Worm (Caenorhabditis elegans) whole organism, late embryonic: ENCODE measurements around the gene C01G12.3.

Experiments used
- C08G9.2 ChIP-seq: sonication (generic microtip); optimal IDR thresholded peaks from 2 replicates; lab custom pipeline; 2016; ENCODE audit warnings: mild to moderate bottlenecking, missing genetic modification characterization, moderate library complexity, missing compliant biosample characterization
- C38D4.7 ChIP-seq: fragments of 200-800 bp; sonication (Bioruptor generic); optimal IDR thresholded peaks from 2 replicates; lab custom pipeline; 2018; ENCODE audit warnings: mild to moderate bottlenecking, missing genetic modification characterization, moderate library complexity, missing compliant biosample characterization
- F13H6.1 ChIP-seq: sonication (generic microtip); optimal IDR thresholded peaks from 2 replicates; lab custom pipeline; 2016; ENCODE audit warnings: missing genetic modification characterization, missing compliant biosample characterization
- K02D7.2 ChIP-seq: sonication (generic microtip); optimal IDR thresholded peaks from 2 replicates; lab custom pipeline; 2017; ENCODE audit warnings: mild to moderate bottlenecking, missing genetic modification characterization, missing compliant biosample characterization
- T23F11.4 ChIP-seq: fragments of 200-800 bp; sonication (Bioruptor generic); optimal IDR thresholded peaks from 2 replicates; lab custom pipeline; 2018; ENCODE audit warnings: mild to moderate bottlenecking, missing genetic modification characterization, missing compliant biosample characterization
- ama-1 ChIP-seq: fragments of 150-350 bp; optimal IDR thresholded peaks from 2 replicates; lab custom pipeline; 2014
- ceh-14 ChIP-seq: sonication (generic microtip); optimal IDR thresholded peaks from 2 replicates; lab custom pipeline; 2016; ENCODE audit warnings: missing genotype, missing genetic modification characterization, missing compliant biosample characterization
- ceh-2 ChIP-seq: sonication (generic microtip); optimal IDR thresholded peaks from 2 replicates; lab custom pipeline; 2016; ENCODE audit warnings: missing genotype, missing genetic modification characterization, missing compliant biosample characterization
- ceh-30 ChIP-seq: fragments of 150-350 bp; optimal IDR thresholded peaks from 2 replicates; lab custom pipeline; 2014; ENCODE audit warnings: missing biosample characterization, missing genetic modification characterization
- ceh-31 ChIP-seq: sonication (generic microtip); optimal IDR thresholded peaks from 2 replicates; lab custom pipeline; 2016; ENCODE audit warnings: missing genetic modification characterization, missing compliant biosample characterization
- ceh-34 ChIP-seq: sonication (generic microtip); optimal IDR thresholded peaks from 2 replicates; lab custom pipeline; 2016; ENCODE audit warnings: mild to moderate bottlenecking, missing genetic modification characterization, missing compliant biosample characterization
- ceh-45 ChIP-seq: fragments of 200-800 bp; sonication (Bioruptor generic); IDR thresholded peaks from 2 replicates; pipeline ENCODE4 v1.3.6; 2022; ENCODE audit warnings: missing genetic modification reagents, missing genetic modification characterization, missing compliant biosample characterization
- che-1 ChIP-seq: sonication (generic microtip); optimal IDR thresholded peaks from 2 replicates; lab custom pipeline; 2016; ENCODE audit warnings: mild to moderate bottlenecking, missing genetic modification characterization, missing compliant biosample characterization
- dve-1 ChIP-seq: sonication (generic microtip); optimal IDR thresholded peaks from 2 replicates; lab custom pipeline; 2017; ENCODE audit warnings: antibody characterized with exemption, mild to moderate bottlenecking, missing genetic modification characterization, missing compliant biosample characterization
- elt-4 ChIP-seq: sonication (generic microtip); optimal IDR thresholded peaks from 2 replicates; lab custom pipeline; 2016; ENCODE audit warnings: missing genetic modification characterization, missing compliant biosample characterization
- ets-4 ChIP-seq: sonication (generic microtip); optimal IDR thresholded peaks from 2 replicates; lab custom pipeline; 2016; ENCODE audit warnings: missing genetic modification characterization, missing compliant biosample characterization
- eyg-1 ChIP-seq: sonication (generic microtip); optimal IDR thresholded peaks from 2 replicates; lab custom pipeline; 2016; ENCODE audit warnings: missing genotype, missing genetic modification characterization, missing compliant biosample characterization
- fkh-10 ChIP-seq: fragments of 150-350 bp; optimal IDR thresholded peaks from 2 replicates; lab custom pipeline; 2014; ENCODE audit warnings: missing biosample characterization, missing genetic modification reagents, missing genetic modification characterization
- hlh-13 ChIP-seq: fragments of 200-800 bp; sonication (Bioruptor generic); optimal IDR thresholded peaks from 2 replicates; lab custom pipeline; 2018; ENCODE audit warnings: mild to moderate bottlenecking, missing genetic modification characterization, missing compliant biosample characterization
- hlh-30 ChIP-seq: sonication (generic microtip); optimal IDR thresholded peaks from 2 replicates; lab custom pipeline; 2017; ENCODE audit warnings: antibody characterized with exemption, missing genetic modification characterization, missing compliant biosample characterization; ENCODE audit not compliant: insufficient read depth
- odd-2 ChIP-seq: sonication (generic microtip); optimal IDR thresholded peaks from 2 replicates; lab custom pipeline; 2017; ENCODE audit warnings: antibody characterized with exemption, mild to moderate bottlenecking, missing genetic modification characterization, missing compliant biosample characterization
- pat-9 ChIP-seq: fragments of 200-800 bp; sonication (Bioruptor generic); optimal IDR thresholded peaks from 2 replicates; lab custom pipeline; 2018; ENCODE audit warnings: mild to moderate bottlenecking, missing genetic modification characterization, moderate library complexity, missing compliant biosample characterization
- pax-1 ChIP-seq: fragments of 150-350 bp; optimal IDR thresholded peaks from 2 replicates; lab custom pipeline; 2014; ENCODE audit warnings: missing biosample characterization, missing genetic modification characterization
- pha-2 ChIP-seq: sonication (generic microtip); optimal IDR thresholded peaks from 2 replicates; lab custom pipeline; 2017; ENCODE audit warnings: mild to moderate bottlenecking, missing genetic modification characterization, missing compliant biosample characterization
- pha-4 ChIP-seq: fragments of 150-350 bp; optimal IDR thresholded peaks from 2 replicates; lab custom pipeline; 2018; ENCODE audit warnings: missing biosample characterization, missing genetic modification reagents, missing genetic modification characterization
- pqm-1 ChIP-seq: sonication (generic microtip); optimal IDR thresholded peaks from 2 replicates; lab custom pipeline; 2016; ENCODE audit warnings: missing genetic modification characterization, missing compliant biosample characterization
- pros-1 ChIP-seq: fragments of 150-350 bp; optimal IDR thresholded peaks from 2 replicates; lab custom pipeline; 2014; ENCODE audit warnings: missing biosample characterization, missing genetic modification reagents, missing genetic modification characterization
- ref-2 ChIP-seq: sonication (generic microtip); optimal IDR thresholded peaks from 2 replicates; lab custom pipeline; 2016; ENCODE audit warnings: missing genetic modification characterization, missing compliant biosample characterization
- sdc-2 ChIP-seq: sonication (generic microtip); optimal IDR thresholded peaks from 2 replicates; lab custom pipeline; 2016; ENCODE audit warnings: missing genotype, missing genetic modification characterization, missing compliant biosample characterization
- sox-4 ChIP-seq: sonication (generic microtip); optimal IDR thresholded peaks from 2 replicates; lab custom pipeline; 2017; ENCODE audit warnings: mild to moderate bottlenecking, missing genetic modification characterization, inconsistent platforms, missing compliant biosample characterization
- tbx-7 ChIP-seq: sonication (generic microtip); optimal IDR thresholded peaks from 2 replicates; lab custom pipeline; 2016; ENCODE audit warnings: missing genotype, missing genetic modification characterization, missing compliant biosample characterization
- unc-42 ChIP-seq: sonication (generic microtip); optimal IDR thresholded peaks from 2 replicates; lab custom pipeline; 2016; ENCODE audit warnings: missing genotype, missing genetic modification characterization, missing compliant biosample characterization
- unc-55 ChIP-seq: sonication (generic microtip); optimal IDR thresholded peaks from 2 replicates; lab custom pipeline; 2017; ENCODE audit warnings: missing biosample characterization, missing genetic modification reagents, missing genetic modification characterization
- unc-86 ChIP-seq: sonication (generic microtip); optimal IDR thresholded peaks from 2 replicates; lab custom pipeline; 2016; ENCODE audit warnings: missing genetic modification characterization, missing compliant biosample characterization

The C01G12.3 gene

ce11 chrII:14573315-14573714 is 8.8 kb downstream of the C01G12.3 start, which contains the start of gene madf-5:
Gene madf-5, plus strand, starts transcription at chrII:14573615.
- TF ChIP-seq pax-1 (tag; lab: Kevin White, UChicago) = no peak
- TF ChIP-seq ceh-2 (tag; lab: Kevin White, UChicago) = no peak
- TF ChIP-seq dve-1 (tag; lab: Kevin White, UChicago) = no peak
- TF ChIP-seq elt-4 (tag; lab: Kevin White, UChicago) = no peak
- no peak for TF ChIP-seq ceh-45 (GFP tag; lab: Robert Waterston, UW)

ce11 chrII:14570541-14571160 is 11.5 kb downstream of the C01G12.3 start:
- TF ChIP-seq ceh-34 (tag; lab: Kevin White, UChicago) (no peak), pat-9 (tag; lab: Kevin White, UChicago) (no peak), F13H6.1 (tag; lab: Kevin White, UChicago) (no peak), T23F11.4 (GFP tag; lab: Kevin White, UChicago) (no peak), C08G9.2 (tag; lab: Kevin White, UChicago) (no peak), ceh-30 (tag; lab: Kevin White, UChicago) (no peak), ets-4 (tag; lab: Kevin White, UChicago) (no peak), ama-1 (no peak), unc-42 (no peak), hlh-30 (tag; lab: Kevin White, UChicago) (no peak), hlh-13 (GFP tag; lab: Kevin White, UChicago) (no peak), sdc-2 (tag; lab: Kevin White, UChicago) (no peak), K02D7.2 (no peak), sox-4 (tag; lab: Kevin White, UChicago) (no peak)

- no peak for TF ChIP-seq pros-1 (tag; lab: Kevin White, UChicago)
- peak; percentile 34 for TF ChIP-seq fkh-10 (GFP tag; lab: Kevin White, UChicago)
- no peak for TF ChIP-seq sdc-2 (tag; lab: Kevin White, UChicago)
- no peak for TF ChIP-seq ceh-14 (tag; lab: Kevin White, UChicago)
- TF ChIP-seq ceh-2 (tag; lab: Kevin White, UChicago) = no peak
- TF ChIP-seq unc-55 (GFP tag; lab: Kevin White, UChicago) = no peak
- TF ChIP-seq ceh-31 (tag; lab: Kevin White, UChicago) = peak; percentile 54
- TF ChIP-seq pha-2 = no peak
- no peak for TF ChIP-seq pha-4 (tag; lab: Kevin White, UChicago)
- TF ChIP-seq tbx-7 (tag; lab: Kevin White, UChicago) = no peak
- no peak for TF ChIP-seq C38D4.7 (GFP tag; lab: Kevin White, UChicago)
- no peak for TF ChIP-seq odd-2 (tag; lab: Kevin White, UChicago)
- TF ChIP-seq eyg-1 (tag; lab: Kevin White, UChicago) = no peak
- no peak for TF ChIP-seq F13H6.1 (tag; lab: Kevin White, UChicago)
- peak; percentile 86 for TF ChIP-seq unc-42
These were observed 12.8 kb downstream of the C01G12.3 start for ce11 chrII:14569322-14569721.

ce11 chrII:14567811-14568210 is 14.3 kb downstream of the C01G12.3 start:
- TF ChIP-seq che-1 (no peak), ref-2 (tag; lab: Kevin White, UChicago) (peak; percentile 10), unc-86 (tag; lab: Kevin White, UChicago) (no peak), pqm-1 (no peak)

- peak; percentile 7 for TF ChIP-seq unc-42
These were observed 18.2 kb downstream of the C01G12.3 start for ce11 chrII:14563766-14564370.
